Worm (Caenorhabditis elegans) whole organism, L4 larva: ENCODE data around the gene ttr-46.
A peak's percentile ranks its signal among the peaks of the same experiment; 100 is the strongest.

Experiments
- F44E2.7 ChIP-seq: fragments of 200-800 bp; sonication (Bioruptor generic); IDR thresholded peaks from 2 replicates; pipeline ENCODE4 v2.1.2; 2022; ENCODE audit warnings: missing genetic modification characterization, missing compliant biosample characterization
- F49E8.2 ChIP-seq: sonication (generic microtip); optimal IDR thresholded peaks from 2 replicates; lab custom pipeline; 2016; ENCODE audit warnings: missing compliant biosample characterization, mild to moderate bottlenecking, missing genetic modification characterization, borderline replicate concordance
- R02D3.7 ChIP-seq: fragments of 150-350 bp; sonication (generic microtip); optimal IDR thresholded peaks from 3 replicates; lab custom pipeline; 2014; ENCODE audit warnings: missing biosample characterization, missing genetic modification characterization
- Y5F2A.4 ChIP-seq: fragments of 200-800 bp; sonication (Bioruptor generic); optimal IDR thresholded peaks from 2 replicates; lab custom pipeline; 2018; ENCODE audit warnings: mild to moderate bottlenecking, missing genetic modification characterization, missing compliant biosample characterization
- Y75B8A.6 ChIP-seq: fragments of 200-800 bp; sonication (Bioruptor generic); IDR thresholded peaks from 2 replicates; pipeline ENCODE4 v1.3.6; 2022; ENCODE audit warnings: missing genetic modification reagents, missing genetic modification characterization, missing compliant biosample characterization
- ZK546.5 ChIP-seq, 2 experiments: sonication (generic microtip); optimal IDR thresholded peaks; 2 replicates each; lab custom pipeline; 2017; ENCODE audit warnings: missing biosample characterization in 2 of 2, missing genetic modification characterization in 2 of 2
- aha-1 ChIP-seq: fragments of 150-350 bp; peaks from one replicate; lab custom pipeline; 2014; ENCODE audit warnings: missing biosample characterization, missing genetic modification characterization
- aly-2 ChIP-seq: sonication (generic microtip); optimal IDR thresholded peaks from 2 replicates; lab custom pipeline; 2018; ENCODE audit warnings: missing biosample characterization, missing genetic modification characterization
- ama-1 ChIP-seq: fragments of 150-350 bp; optimal IDR thresholded peaks from 2 replicates; lab custom pipeline; 2014; ENCODE audit warnings: inconsistent platforms, mixed read lengths
- ceh-62 ChIP-seq: sonication (generic microtip); optimal IDR thresholded peaks from 2 replicates; lab custom pipeline; 2017; ENCODE audit warnings: missing biosample characterization, missing genetic modification characterization
- ceh-82 ChIP-seq: sonication (generic microtip); optimal IDR thresholded peaks from 2 replicates; lab custom pipeline; 2017; ENCODE audit warnings: missing biosample characterization, missing genetic modification characterization
- ces-1 ChIP-seq: fragments of 150-350 bp; sonication (generic microtip); optimal IDR thresholded peaks from 4 replicates; lab custom pipeline; 2014; ENCODE audit warnings: missing biosample characterization, missing genetic modification reagents, missing genetic modification characterization
- cey-2 ChIP-seq: sonication (generic microtip); optimal IDR thresholded peaks from 3 replicates; lab custom pipeline; 2017; ENCODE audit warnings: missing genetic modification characterization, mild to moderate bottlenecking, missing compliant biosample characterization, antibody characterized with exemption, borderline replicate concordance; ENCODE audit not compliant: insufficient read depth
- ctbp-1 ChIP-seq: fragments of 200-800 bp; sonication (Bioruptor generic); IDR thresholded peaks from 2 replicates; pipeline ENCODE4 v1.3.6; 2022; ENCODE audit warnings: missing genetic modification reagents, missing genetic modification characterization, missing compliant biosample characterization
- daf-16 ChIP-seq, 3 experiments: sonication (generic microtip); optimal IDR thresholded peaks; 2 replicates each; lab custom pipeline; 2016 to 2017; ENCODE audit warnings: missing genetic modification characterization in 3 of 3, missing genetic modification reagents in 3 of 3, mild to moderate bottlenecking in 2 of 3, missing compliant biosample characterization in 2 of 3, missing biosample characterization in 1 of 3, moderate library complexity in 1 of 3
- daf-8 ChIP-seq: fragments of 200-800 bp; sonication (Bioruptor generic); IDR thresholded peaks from 2 replicates; pipeline ENCODE4 v1.3.6; 2022; ENCODE audit warnings: missing genetic modification characterization, missing compliant biosample characterization
- dmd-6 ChIP-seq: fragments of 200-800 bp; sonication (Bioruptor generic); IDR thresholded peaks from 2 replicates; pipeline ENCODE4 v1.3.6; 2022; ENCODE audit warnings: missing genetic modification reagents, missing genetic modification characterization, missing compliant biosample characterization
- duxl-1 ChIP-seq: sonication (generic microtip); optimal IDR thresholded peaks from 2 replicates; lab custom pipeline; 2016; ENCODE audit warnings: mild to moderate bottlenecking, missing genetic modification characterization, moderate library complexity, missing compliant biosample characterization; ENCODE audit not compliant: poor library complexity
- egl-27 ChIP-seq: sonication (generic microtip); optimal IDR thresholded peaks from 3 replicates; lab custom pipeline; 2017; ENCODE audit warnings: missing biosample characterization, missing genetic modification reagents, missing genetic modification characterization
- egl-43 ChIP-seq: fragments of 200-800 bp; sonication (Bioruptor generic); IDR thresholded peaks from 2 replicates; pipeline ENCODE4 v1.3.6; 2022; ENCODE audit warnings: missing genetic modification reagents, missing genetic modification characterization, missing compliant biosample characterization
- hif-1 ChIP-seq, 2 experiments: sonication (generic microtip); optimal IDR thresholded peaks; 2 replicates each; lab custom pipeline; 2016 to 2017; ENCODE audit warnings: missing compliant biosample characterization in 2 of 2, missing genetic modification characterization in 2 of 2, missing genetic modification reagents in 2 of 2, missing genotype in 2 of 2, mild to moderate bottlenecking in 1 of 2
- hlh-11 ChIP-seq: fragments of 200-800 bp; sonication (Bioruptor generic); optimal IDR thresholded peaks from 2 replicates; lab custom pipeline; 2018; ENCODE audit warnings: mild to moderate bottlenecking, missing genetic modification characterization, missing compliant biosample characterization
- hlh-30 ChIP-seq: sonication (generic microtip); optimal IDR thresholded peaks from 2 replicates; lab custom pipeline; 2017; ENCODE audit warnings: antibody characterized with exemption, mild to moderate bottlenecking, missing genetic modification characterization, missing compliant biosample characterization; ENCODE audit not compliant: insufficient read depth
- hmg-1.1 ChIP-seq: fragments of 200-800 bp; sonication (Bioruptor generic); IDR thresholded peaks from 2 replicates; pipeline ENCODE4 v1.3.6; 2022; ENCODE audit warnings: missing genetic modification reagents, missing genetic modification characterization, missing compliant biosample characterization
- lin-15B ChIP-seq: fragments of 150-350 bp; sonication (generic microtip); optimal IDR thresholded peaks from 3 replicates; lab custom pipeline; 2014; ENCODE audit warnings: missing biosample characterization, missing genetic modification characterization
- lin-38 ChIP-seq: fragments of 200-800 bp; sonication (Bioruptor generic); IDR thresholded peaks from 2 replicates; pipeline ENCODE4 v1.3.6; 2022; ENCODE audit warnings: missing genetic modification reagents, missing genetic modification characterization, missing compliant biosample characterization
- madf-9 ChIP-seq: fragments of 200-800 bp; sonication (Bioruptor generic); conservative IDR thresholded peaks from 2 replicates; pipeline ENCODE4 v1.3.6; 2022; ENCODE audit warnings: missing genetic modification reagents, missing genetic modification characterization, missing compliant biosample characterization
- mdl-1 ChIP-seq, 2 experiments: fragments of 150-350 bp in 1 of 2; sonication (generic microtip) in 1 of 2; optimal IDR thresholded peaks; 2 replicates each; lab custom pipeline; 2014 to 2017; ENCODE audit warnings: missing biosample characterization in 2 of 2, missing genetic modification characterization in 2 of 2
- mes-2 ChIP-seq: sonication (generic microtip); optimal IDR thresholded peaks from 2 replicates; lab custom pipeline; 2016; ENCODE audit warnings: missing genotype, mild to moderate bottlenecking, missing genetic modification characterization, missing compliant biosample characterization; ENCODE audit not compliant: poor library complexity, severe bottlenecking
- nhr-25 ChIP-seq: sonication (generic microtip); optimal IDR thresholded peaks from 2 replicates; lab custom pipeline; 2017; ENCODE audit warnings: missing genetic modification characterization, mild to moderate bottlenecking, missing compliant biosample characterization, antibody characterized with exemption, moderate library complexity, borderline replicate concordance; ENCODE audit not compliant: insufficient read depth
- nhr-28 ChIP-seq: fragments of 150-350 bp; optimal IDR thresholded peaks from 2 replicates; lab custom pipeline; 2014; ENCODE audit warnings: missing biosample characterization, missing genetic modification characterization
- nhr-41 ChIP-seq: fragments of 200-800 bp; sonication (Bioruptor generic); IDR thresholded peaks from 2 replicates; pipeline ENCODE4 v1.3.6; 2022; ENCODE audit warnings: missing genetic modification reagents, missing genetic modification characterization, missing compliant biosample characterization
- nhr-48 ChIP-seq: sonication (generic microtip); optimal IDR thresholded peaks from 2 replicates; lab custom pipeline; 2016; ENCODE audit warnings: mild to moderate bottlenecking, missing genetic modification characterization, missing compliant biosample characterization
- nhr-6 ChIP-seq: fragments of 150-350 bp; optimal IDR thresholded peaks from 2 replicates; lab custom pipeline; 2014; ENCODE audit warnings: missing biosample characterization, missing genetic modification characterization
- nhr-77 ChIP-seq: fragments of 150-350 bp; optimal IDR thresholded peaks from 2 replicates; lab custom pipeline; 2014; ENCODE audit warnings: missing biosample characterization, missing genetic modification characterization
- pha-4 ChIP-seq, 2 experiments: fragments of 150-350 bp in 1 of 2; fragments of 200-800 bp in 1 of 2; sonication (Bioruptor generic) in 1 of 2; IDR thresholded peaks in 1 of 2; optimal IDR thresholded peaks in 1 of 2; 2 replicates each; pipeline versions ENCODE4 v1.3.6 to Lab custom; 2014 to 2022; ENCODE audit warnings: missing genetic modification characterization in 2 of 2, missing genetic modification reagents in 2 of 2, missing biosample characterization in 1 of 2, missing compliant biosample characterization in 1 of 2
- php-3 ChIP-seq: fragments of 200-800 bp; sonication (Bioruptor generic); IDR thresholded peaks from 2 replicates; pipeline ENCODE4 v1.3.6; 2022; ENCODE audit warnings: missing genetic modification reagents, missing genetic modification characterization, missing compliant biosample characterization
- pqm-1 ChIP-seq: sonication (generic microtip); optimal IDR thresholded peaks from 2 replicates; lab custom pipeline; 2017; ENCODE audit warnings: missing biosample characterization, missing genetic modification characterization
- saeg-2 ChIP-seq: fragments of 200-800 bp; sonication (Bioruptor generic); IDR thresholded peaks from 2 replicates; pipeline ENCODE4 v1.3.6; 2022; ENCODE audit warnings: missing genetic modification reagents, missing genetic modification characterization, missing compliant biosample characterization
- sdz-12 ChIP-seq: fragments of 200-800 bp; sonication (Bioruptor generic); optimal IDR thresholded peaks from 2 replicates; lab custom pipeline; 2018; ENCODE audit warnings: mild to moderate bottlenecking, missing genetic modification characterization, missing compliant biosample characterization
- snpc-1.2 ChIP-seq: fragments of 200-800 bp; sonication (Bioruptor generic); IDR thresholded peaks from 2 replicates; pipeline ENCODE4 v1.3.6; 2022; ENCODE audit warnings: missing genetic modification reagents, missing genetic modification characterization, missing compliant biosample characterization
- unc-62 ChIP-seq, 3 experiments: fragments of 150-350 bp in 1 of 3; sonication (generic microtip); optimal IDR thresholded peaks in 2 of 3; peaks in 1 of 3; 1 replicate in 1 of 3; 2 replicates in 2 of 3; lab custom pipeline; 2014 to 2017; ENCODE audit warnings: missing biosample characterization in 3 of 3, missing genetic modification characterization in 3 of 3, missing genetic modification reagents in 3 of 3, missing genotype in 1 of 3
- zfp-2 ChIP-seq: sonication (generic microtip); optimal IDR thresholded peaks from 2 replicates; lab custom pipeline; 2016; ENCODE audit warnings: mild to moderate bottlenecking, missing genetic modification characterization, missing compliant biosample characterization
- zfp-3 ChIP-seq: fragments of 200-800 bp; sonication (Bioruptor generic); conservative IDR thresholded peaks from 2 replicates; pipeline ENCODE4 v1.3.6; 2022; ENCODE audit warnings: missing genetic modification reagents, missing genetic modification characterization, missing compliant biosample characterization
- zip-11 ChIP-seq: fragments of 200-800 bp; sonication (Bioruptor generic); IDR thresholded peaks from 2 replicates; pipeline ENCODE4 v1.3.6; 2022; ENCODE audit warnings: missing genetic modification characterization, missing compliant biosample characterization
- zip-2 ChIP-seq: fragments of 150-350 bp; optimal IDR thresholded peaks from 2 replicates; lab custom pipeline; 2014; ENCODE audit warnings: missing biosample characterization, missing genetic modification characterization

ttr-46 gene

ce11 chrV:9922481-9922880 is 28.6 kb upstream of the ttr-46 start, which contains the start of gene C50H2.7:
Gene C50H2.7, plus strand, starts transcription at chrV:9922781.
- TF ChIP-seq php-3 (GFP tag; lab: Robert Waterston, UW) (no peak), lin-15B (tag; lab: Kevin White, UChicago) (no peak), aha-1 (tag; lab: Kevin White, UChicago) (no peak), hlh-30 (tag; lab: Kevin White, UChicago) (no peak), pqm-1 (tag; lab: Kevin White, UChicago) (no peak), zfp-2 (tag; lab: Kevin White, UChicago) (no peak), R02D3.7 (no peak), ctbp-1 (no peak), ama-1 (no peak), daf-16 (GFP tag; optimal IDR thresholded peaks at IDR 0.05; lab: Kevin White, UChicago) (no peak), daf-16 (tag; optimal IDR thresholded peaks at IDR 0.05; lab: Kevin White, UChicago) (no peak), ZK546.5 (tag; optimal IDR thresholded peaks at IDR 0.05; lab: Kevin White, UChicago) (no peak)

ce11 chrV:9924389-9924788 is 26.6 kb upstream of the ttr-46 start:
- TF ChIP-seq aha-1 (tag; lab: Kevin White, UChicago), result peak; percentile 91
- TF ChIP-seq dmd-6 (GFP tag; lab: Robert Waterston, UW), result peak; percentile 34; the same call in 1 of the 2 replicates
- TF ChIP-seq unc-62 (GFP tag; optimal IDR thresholded peaks at IDR 0.05 in 1 of 2; lab: Kevin White, UChicago), result no peak
- TF ChIP-seq unc-62 (tag; optimal IDR thresholded peaks at IDR 0.05; lab: Kevin White, UChicago), result no peak
- TF ChIP-seq nhr-41, result no peak
- TF ChIP-seq nhr-28 (tag; lab: Kevin White, UChicago), result peak; percentile 42
- TF ChIP-seq hmg-1.1 (GFP tag; lab: Robert Waterston, UW), result no peak
- TF ChIP-seq egl-43 (GFP tag; lab: Robert Waterston, UW), result no peak
- no peak for TF ChIP-seq ctbp-1
- no peak for TF ChIP-seq Y5F2A.4
- no peak for TF ChIP-seq ceh-82
- no peak for TF ChIP-seq snpc-1.2 (GFP tag; lab: Robert Waterston, UW)
- no peak for TF ChIP-seq nhr-6
- no peak for TF ChIP-seq cey-2 (tag; lab: Kevin White, UChicago)

DNA sequence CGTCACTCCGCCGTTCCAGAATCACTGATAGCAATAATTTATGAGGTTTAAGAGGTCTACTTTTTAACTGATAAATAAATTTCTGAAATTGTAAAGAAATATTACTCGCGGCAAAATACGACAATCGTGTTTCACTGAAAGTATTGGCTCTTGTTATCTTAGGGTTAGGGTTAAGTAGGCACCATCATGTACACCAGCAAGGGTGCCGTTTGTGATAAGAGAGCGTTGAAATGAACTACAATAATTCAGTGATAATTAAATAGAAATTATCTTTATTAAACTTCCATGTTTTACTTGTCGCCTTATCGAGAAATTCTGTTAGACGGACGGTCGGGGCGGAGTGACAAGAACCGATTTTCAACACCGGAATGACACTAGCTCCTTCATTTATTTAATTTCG is 25.4 kb upstream of the ttr-46 start:
- TF ChIP-seq sdz-12 (GFP tag; lab: Kevin White, UChicago), result no peak
- no peak for TF ChIP-seq pha-4 (GFP tag; IDR thresholded peaks at IDR 0.05; lab: Robert Waterston, UW)
- TF ChIP-seq pha-4 (tag; optimal IDR thresholded peaks at IDR 0.05; lab: Kevin White, UChicago), result no peak
- TF ChIP-seq saeg-2 (GFP tag; lab: Robert Waterston, UW), result no peak
- TF ChIP-seq mdl-1 (tag; optimal IDR thresholded peaks at IDR 0.05; lab: Kevin White, UChicago), result no peak
- no peak for TF ChIP-seq nhr-6
- TF ChIP-seq duxl-1, result no peak
- TF ChIP-seq nhr-28 (tag; lab: Kevin White, UChicago), result peak; percentile 76
- peak; percentile 23; the same call in 1 of the 2 replicates for TF ChIP-seq nhr-41
- TF ChIP-seq ama-1, result no peak
- no peak for TF ChIP-seq hif-1 (tag; optimal IDR thresholded peaks at IDR 0.05; lab: Kevin White, UChicago)
- no peak for TF ChIP-seq Y75B8A.6 (GFP tag; lab: Robert Waterston, UW)
- peak; percentile 12 for TF ChIP-seq nhr-48
- TF ChIP-seq ces-1 (GFP tag; lab: Kevin White, UChicago), result no peak
- no peak for TF ChIP-seq madf-9
- no peak for TF ChIP-seq egl-27 (tag; lab: Kevin White, UChicago)
- no peak for TF ChIP-seq lin-38 (GFP tag; lab: Robert Waterston, UW)
- TF ChIP-seq ceh-82, result no peak
- no peak for TF ChIP-seq zip-2 (tag; lab: Kevin White, UChicago)
- TF ChIP-seq daf-8 (GFP tag; lab: Robert Waterston, UW), result no peak
- no peak for TF ChIP-seq F49E8.2 (tag; lab: Kevin White, UChicago)
- TF ChIP-seq aly-2 (tag; lab: Kevin White, UChicago), result no peak
- no peak for TF ChIP-seq zip-11
- no peak for TF ChIP-seq nhr-77
- TF ChIP-seq F44E2.7 (GFP tag; lab: Robert Waterston, UW), result no peak
- no peak for TF ChIP-seq ceh-62 (tag; lab: Kevin White, UChicago)
- TF ChIP-seq mes-2, result no peak
- TF ChIP-seq hlh-11, result peak; percentile 74
- no peak for TF ChIP-seq zfp-3
- TF ChIP-seq nhr-25 (tag; lab: Kevin White, UChicago), result no peak
